Worm (Caenorhabditis elegans) whole organism, L4 larva: ENCODE results near the gene srh-200.

Experiments
- Y75B8A.6 ChIP-seq: fragments of 200-800 bp; sonication (Bioruptor generic); IDR thresholded peaks from 2 replicates; pipeline ENCODE4 v1.3.6; 2022; ENCODE audit warnings: missing genetic modification reagents, missing genetic modification characterization, missing compliant biosample characterization
- ceh-44 ChIP-seq: fragments of 200-800 bp; sonication (Bioruptor generic); IDR thresholded peaks from 2 replicates; pipeline ENCODE4 v1.3.6; 2022; ENCODE audit warnings: missing genetic modification reagents, missing genetic modification characterization, missing compliant biosample characterization
- dmd-6 ChIP-seq: fragments of 200-800 bp; sonication (Bioruptor generic); IDR thresholded peaks from 2 replicates; pipeline ENCODE4 v1.3.6; 2022; ENCODE audit warnings: missing genetic modification reagents, missing genetic modification characterization, missing compliant biosample characterization
- egl-43 ChIP-seq: fragments of 200-800 bp; sonication (Bioruptor generic); IDR thresholded peaks from 2 replicates; pipeline ENCODE4 v1.3.6; 2022; ENCODE audit warnings: missing genetic modification reagents, missing genetic modification characterization, missing compliant biosample characterization
- lin-15B ChIP-seq: fragments of 150-350 bp; sonication (generic microtip); optimal IDR thresholded peaks from 3 replicates; lab custom pipeline; 2014; ENCODE audit warnings: missing biosample characterization, missing genetic modification characterization
- lin-38 ChIP-seq: fragments of 200-800 bp; sonication (Bioruptor generic); IDR thresholded peaks from 2 replicates; pipeline ENCODE4 v1.3.6; 2022; ENCODE audit warnings: missing genetic modification reagents, missing genetic modification characterization, missing compliant biosample characterization
- nhr-10 ChIP-seq: fragments of 150-350 bp; optimal IDR thresholded peaks from 2 replicates; lab custom pipeline; 2014; ENCODE audit warnings: missing biosample characterization, missing genetic modification characterization
- nhr-237 ChIP-seq: sonication (generic microtip); optimal IDR thresholded peaks from 2 replicates; lab custom pipeline; 2017; ENCODE audit warnings: missing biosample characterization, missing genetic modification characterization
- nhr-28 ChIP-seq: fragments of 150-350 bp; optimal IDR thresholded peaks from 2 replicates; lab custom pipeline; 2014; ENCODE audit warnings: missing biosample characterization, missing genetic modification characterization
- nhr-42 ChIP-seq: fragments of 200-800 bp; sonication (Bioruptor generic); IDR thresholded peaks from 2 replicates; pipeline ENCODE4 v1.3.6; 2022; ENCODE audit warnings: missing genetic modification characterization, missing compliant biosample characterization
- php-3 ChIP-seq: fragments of 200-800 bp; sonication (Bioruptor generic); IDR thresholded peaks from 2 replicates; pipeline ENCODE4 v1.3.6; 2022; ENCODE audit warnings: missing genetic modification reagents, missing genetic modification characterization, missing compliant biosample characterization
- unc-39 ChIP-seq: sonication (generic microtip); optimal IDR thresholded peaks from 2 replicates; lab custom pipeline; 2017; ENCODE audit warnings: missing biosample characterization, missing genetic modification characterization
- zfp-2 ChIP-seq: sonication (generic microtip); optimal IDR thresholded peaks from 2 replicates; lab custom pipeline; 2016; ENCODE audit warnings: mild to moderate bottlenecking, missing genetic modification characterization, missing compliant biosample characterization
- ztf-7 ChIP-seq: fragments of 150-350 bp; optimal IDR thresholded peaks from 2 replicates; lab custom pipeline; 2014; ENCODE audit warnings: missing biosample characterization, missing genetic modification characterization

The srh-200 gene

DNA sequence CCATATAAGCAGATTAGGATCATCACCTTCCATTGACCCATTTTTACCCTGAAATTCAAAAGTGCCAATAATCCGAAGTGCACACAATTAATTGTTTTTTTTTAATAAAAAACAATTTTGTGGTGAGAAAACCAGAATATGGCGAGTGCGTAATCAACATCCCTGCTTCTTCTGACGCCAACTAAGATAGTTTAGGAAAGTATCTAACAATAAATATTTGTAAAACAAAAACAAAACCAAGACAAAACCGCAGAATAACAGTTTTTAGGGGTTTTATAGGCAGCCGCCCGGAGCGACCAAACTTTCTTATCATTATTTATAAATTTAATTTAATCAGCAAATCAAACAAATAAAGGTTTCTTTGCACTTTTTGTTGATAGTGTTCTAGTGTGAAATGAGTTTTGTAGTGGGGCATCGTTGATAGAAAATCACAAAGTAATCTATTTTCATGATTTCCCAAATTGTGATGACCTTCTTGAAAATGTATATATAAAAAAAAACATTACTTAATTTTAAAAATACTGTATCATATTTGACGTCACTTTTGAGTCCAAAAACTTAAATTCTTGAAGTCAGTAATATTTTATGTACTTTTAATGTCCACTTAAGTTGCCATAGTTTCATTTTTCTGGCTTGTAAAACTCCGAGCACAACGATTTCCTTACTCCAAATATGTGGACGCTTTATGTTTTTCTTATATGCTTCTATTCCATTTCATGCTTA lies 43.6 kb downstream of the srh-200 start, which contains the start of the genes folt-3 and clec-214:
Gene folt-3 (minus strand): TSS at position 51 of the 723 bp plus-strand sequence.
Gene clec-214 (plus strand): TSS at position 673 of the 723 bp plus-strand sequence.
- TF ChIP-seq nhr-237 (tag; lab: Kevin White, UChicago) (no peak), nhr-28 (tag; lab: Kevin White, UChicago) (peak; percentile 80)

DNA sequence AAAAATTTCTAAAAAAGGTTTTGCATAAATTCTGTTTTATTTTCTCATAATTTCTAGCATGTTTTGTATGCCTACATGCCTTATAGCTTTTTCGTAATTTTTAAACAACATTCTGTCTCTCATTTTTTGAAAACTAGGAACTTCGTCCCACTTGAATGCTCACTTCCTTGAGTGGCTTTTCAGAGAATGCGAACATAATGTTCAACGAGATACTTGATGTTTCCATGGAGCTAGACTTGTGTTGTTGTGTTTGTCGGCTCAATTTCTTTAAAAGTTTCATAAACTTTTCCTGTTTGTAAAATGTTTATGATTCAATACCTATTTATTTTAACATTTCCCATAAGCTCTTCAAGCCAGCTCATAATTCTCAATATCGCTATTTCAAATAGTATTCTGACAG lies 48.6 kb downstream of the srh-200 start, which contains the start of gene clec-213:
Gene clec-213 (plus strand): TSS at position 301 of the 400 bp plus-strand sequence.
- TF ChIP-seq lin-38, result no peak
- TF ChIP-seq unc-39 (tag; lab: Kevin White, UChicago), result no peak
- TF ChIP-seq ceh-44 (GFP tag; lab: Robert Waterston, UW), result no peak
- TF ChIP-seq ztf-7 (tag; lab: Kevin White, UChicago), result no peak
- no peak for TF ChIP-seq Y75B8A.6 (GFP tag; lab: Robert Waterston, UW)
- TF ChIP-seq egl-43 (GFP tag; lab: Robert Waterston, UW), result no peak
- TF ChIP-seq zfp-2 (tag; lab: Kevin White, UChicago), result no peak

DNA sequence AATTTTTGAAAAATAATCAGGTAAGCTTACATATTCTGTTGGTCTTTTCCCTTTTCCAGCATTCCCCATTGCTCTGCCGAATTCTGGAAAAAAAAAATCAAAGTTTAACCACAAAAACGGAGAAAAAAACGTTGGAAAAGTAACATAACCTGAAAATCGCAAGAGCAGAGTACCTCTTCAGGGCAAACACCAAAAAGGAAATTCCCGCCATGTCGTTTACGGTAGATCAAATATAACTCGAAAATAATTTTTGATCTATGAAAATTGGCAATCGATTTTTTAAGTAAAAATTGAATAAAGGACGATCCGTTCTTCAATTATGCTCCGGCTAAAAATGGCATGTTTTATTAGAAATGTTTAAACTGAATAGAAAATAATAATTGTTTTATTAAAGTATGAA lies 50.1 kb downstream of the srh-200 start, which contains the start of gene C50E3.11:
Gene C50E3.11 (minus strand): TSS at position 83 of the 400 bp plus-strand sequence.
- TF ChIP-seq ztf-7 (tag; lab: Kevin White, UChicago), result no peak
- no peak for TF ChIP-seq lin-15B (tag; lab: Kevin White, UChicago)
- TF ChIP-seq php-3 (GFP tag; lab: Robert Waterston, UW), result no peak
- TF ChIP-seq dmd-6, result no peak
- TF ChIP-seq nhr-42, result no peak
- no peak for TF ChIP-seq nhr-10
- TF ChIP-seq, all 104 proteins: peak for 0
